Fruit fly (Drosophila melanogaster): ENCODE measurements around the gene Aduk.
A peak's percentile ranks its signal among the peaks of the same experiment; 100 is the strongest.

Gene Aduk

dm6 chr3R:9343645-9344044 is 9.1 kb upstream of the Aduk start:
- TF ChIP-seq CG12071 (GFP tag; optimal IDR thresholded peaks at IDR 0.05) (no peak), CG5953 (GFP tag; IDR thresholded peaks at IDR 0.05) (0 out of 2 replicates have a peak, but pooled peaks have one; percentile 32), fd3F (GFP tag; optimal IDR thresholded peaks at IDR 0.05) (no peak), pan (optimal IDR thresholded peaks at IDR 0.05) (no peak), pan (GFP tag; optimal IDR thresholded peaks at IDR 0.05 in 1 of 2, IDR thresholded peaks at IDR 0.05 in 1 of 2) (peak in 1 of 2 experiments; percentile 3), ken (GFP tag; IDR thresholded peaks at IDR 0.05) (no peak), her (GFP tag; optimal IDR thresholded peaks at IDR 0.05) (peak; percentile 4), tx (GFP tag; optimal IDR thresholded peaks at IDR 0.05) (no peak), HLH4C (GFP tag; IDR thresholded peaks at IDR 0.05; ENCODE audit: partially characterized antibody) (no peak), exex (tag; optimal IDR thresholded peaks at IDR 0.05) (peak; percentile 68)

- no peak for TF ChIP-seq CG13424 (tag; optimal IDR thresholded peaks at IDR 0.05)
- no peak for TF ChIP-seq Ravus (GFP tag; IDR thresholded peaks at IDR 0.05)
- TF ChIP-seq chinmo (GFP tag; IDR thresholded peaks at IDR 0.05; ENCODE audit: partially characterized antibody) = 0 out of 4 replicates have a peak, but pooled peaks have one; percentile 51
- TF ChIP-seq unpg (GFP tag; optimal IDR thresholded peaks at IDR 0.05) = no peak
- TF ChIP-seq chm (GFP tag; IDR thresholded peaks at IDR 0.05) = no peak; the same call in 1 of the 2 replicates
- no peak for TF ChIP-seq CG31388 (GFP tag; optimal IDR thresholded peaks at IDR 0.05)
- no peak for TF ChIP-seq CG12391 (tag; optimal IDR thresholded peaks at IDR 0.05)
- TF ChIP-seq ssp (GFP tag; IDR thresholded peaks at IDR 0.05) = no peak
- no peak for TF ChIP-seq klu (GFP tag; IDR thresholded peaks at IDR 0.05)
- peak; percentile 16 for TF ChIP-seq CG10431 (GFP tag; optimal IDR thresholded peaks at IDR 0.05)
- TF ChIP-seq ato (GFP tag; IDR thresholded peaks at IDR 0.05; ENCODE audit: partially characterized antibody) = no peak
- no peak for TF ChIP-seq ken (GFP tag; IDR thresholded peaks at IDR 0.05)
- TF ChIP-seq da (GFP tag; optimal IDR thresholded peaks at IDR 0.05) = no peak
- TF ChIP-seq Hsf (GFP tag; optimal IDR thresholded peaks at IDR 0.05) = no peak
- TF ChIP-seq Xbp1 (GFP tag; optimal IDR thresholded peaks at IDR 0.05) = no peak
- TF ChIP-seq CG13624 (GFP tag; optimal IDR thresholded peaks at IDR 0.05) = no peak
- no peak for TF ChIP-seq Eip74EF (GFP tag; optimal IDR thresholded peaks at IDR 0.05)
- no peak for TF ChIP-seq CG43689 (GFP tag; IDR thresholded peaks at IDR 0.05)
- no peak for TF ChIP-seq stwl (tag; optimal IDR thresholded peaks at IDR 0.05)
- no peak for TF ChIP-seq CG8089 (GFP tag; optimal IDR thresholded peaks at IDR 0.05)
- TF ChIP-seq abd-A (tag; optimal IDR thresholded peaks at IDR 0.05) = no peak
- TF ChIP-seq sug (tag; optimal IDR thresholded peaks at IDR 0.05) = peak; percentile 48
- TF ChIP-seq ro (GFP tag; IDR thresholded peaks at IDR 0.05) = no peak
- TF ChIP-seq slou (GFP tag; optimal IDR thresholded peaks at IDR 0.05) = no peak
- peak; percentile 24 for TF ChIP-seq CG12104 (GFP tag; optimal IDR thresholded peaks at IDR 0.05)
- TF ChIP-seq org-1 (GFP tag; optimal IDR thresholded peaks at IDR 0.05) = no peak
- TF ChIP-seq Atf-2 (GFP tag; optimal IDR thresholded peaks at IDR 0.05) = no peak
- TF ChIP-seq YL-1 (GFP tag; optimal IDR thresholded peaks at IDR 0.05) = no peak
- no peak for TF ChIP-seq CG11085 (GFP tag; IDR thresholded peaks at IDR 0.05)
- no peak for TF ChIP-seq Dad (GFP tag; optimal IDR thresholded peaks at IDR 0.05)
- TF ChIP-seq CG34224 (GFP tag; IDR thresholded peaks at IDR 0.05; ENCODE audit: partially characterized antibody) = no peak
- 0 out of 2 replicates have a peak, but pooled peaks have one; percentile 50 for TF ChIP-seq GATAe (GFP tag; conservative IDR thresholded peaks at IDR 0.05)
- TF ChIP-seq wdn (GFP tag; IDR thresholded peaks at IDR 0.05) = 0 out of 2 replicates have a peak, but pooled peaks have one; percentile 20
- TF ChIP-seq p53 (GFP tag; optimal IDR thresholded peaks at IDR 0.05) = peak; percentile 31
- no peak for TF ChIP-seq Nf-YB (GFP tag; optimal IDR thresholded peaks at IDR 0.05)
- TF ChIP-seq CG1792 (GFP tag; optimal IDR thresholded peaks at IDR 0.05) = no peak
- no peak for TF ChIP-seq luna (GFP tag; optimal IDR thresholded peaks at IDR 0.05)
- TF ChIP-seq Bdp1 (GFP tag; optimal IDR thresholded peaks at IDR 0.05) = no peak
- TF ChIP-seq Mes4 (GFP tag; optimal IDR thresholded peaks at IDR 0.05) = no peak
- TF ChIP-seq gcm (GFP tag; optimal IDR thresholded peaks at IDR 0.05) = peak; percentile 69
- no peak for TF ChIP-seq CG6175 (GFP tag; IDR thresholded peaks at IDR 0.05)
Observed at dm6 chr3R:9343022-9343587, 8.6 kb upstream of the Aduk start.

Data from whole organism, embryonic.